Worm (Caenorhabditis elegans): ENCODE measurements around the gene Y80D4G.2.

Gene Y80D4G.2

ce11 chrIII:7558658-7559057, 35.7 kb downstream of the Y80D4G.2 start:
- no peak for TF ChIP-seq C08G9.2 (tag; optimal IDR thresholded peaks at IDR 0.05)
- peak; percentile 77 for TF ChIP-seq unc-42 (tag; optimal IDR thresholded peaks at IDR 0.05)
- TF ChIP-seq lim-6 (tag; optimal IDR thresholded peaks at IDR 0.05): no peak
- TF ChIP-seq gmeb-2 (tag; optimal IDR thresholded peaks at IDR 0.05): no peak
- no peak for TF ChIP-seq unc-3 (GFP tag; conservative IDR thresholded peaks at IDR 0.05)
- no peak for TF ChIP-seq unc-3 (tag; optimal IDR thresholded peaks at IDR 0.05)
- TF ChIP-seq unc-55 (GFP tag; optimal IDR thresholded peaks at IDR 0.05): peak; percentile 78

- TF ChIP-seq unc-86 (tag; optimal IDR thresholded peaks at IDR 0.05) (no peak), fkh-10 (GFP tag; optimal IDR thresholded peaks at IDR 0.05) (no peak), pqm-1 (tag; optimal IDR thresholded peaks at IDR 0.05) (no peak), hlh-13 (GFP tag; optimal IDR thresholded peaks at IDR 0.05) (no peak), ceh-24 (tag; optimal IDR thresholded peaks at IDR 0.05) (no peak), mec-3 (tag; optimal IDR thresholded peaks at IDR 0.05; ENCODE audit: borderline replicate concordance) (no peak), sox-4 (tag; optimal IDR thresholded peaks at IDR 0.05) (no peak), Y22D7AL.16 (tag; optimal IDR thresholded peaks at IDR 0.05) (no peak), hlh-15 (tag; optimal IDR thresholded peaks at IDR 0.05) (no peak), pha-4 (tag; optimal IDR thresholded peaks at IDR 0.05) (no peak), tbx-2 (tag; optimal IDR thresholded peaks at IDR 0.05) (no peak), ceh-48 (tag; optimal IDR thresholded peaks at IDR 0.05) (no peak), ztf-16 (tag; optimal IDR thresholded peaks at IDR 0.05) (no peak), hlh-8 (tag; optimal IDR thresholded peaks at IDR 0.05) (no peak), ceh-2 (tag; optimal IDR thresholded peaks at IDR 0.05) (no peak), K09A11.1 (tag; optimal IDR thresholded peaks at IDR 0.05; ENCODE audit: insufficient read depth) (no peak), madf-2 (tag; optimal IDR thresholded peaks at IDR 0.05) (no peak), F13H6.1 (tag; optimal IDR thresholded peaks at IDR 0.05) (no peak), zip-5 (tag; optimal IDR thresholded peaks at IDR 0.05) (no peak), sdc-2 (tag; optimal IDR thresholded peaks at IDR 0.05) (no peak)
These were observed 36.4 kb downstream of the Y80D4G.2 start for ce11 chrIII:7557930-7558470.

- no peak for TF ChIP-seq lin-11 (tag; optimal IDR thresholded peaks at IDR 0.05)
- TF ChIP-seq ceh-2 (tag; optimal IDR thresholded peaks at IDR 0.05): no peak
- TF ChIP-seq ceh-34 (tag; optimal IDR thresholded peaks at IDR 0.05): no peak
- no peak for TF ChIP-seq nhr-11 (tag; optimal IDR thresholded peaks at IDR 0.05)
- TF ChIP-seq gmeb-2 (tag; optimal IDR thresholded peaks at IDR 0.05): no peak
- no peak for TF ChIP-seq ama-1 (optimal IDR thresholded peaks at IDR 0.05)
- TF ChIP-seq sdc-2 (tag; optimal IDR thresholded peaks at IDR 0.05): no peak
- no peak for TF ChIP-seq fkh-6 (tag; optimal IDR thresholded peaks at IDR 0.05)
- no peak for TF ChIP-seq ceh-45 (GFP tag; IDR thresholded peaks at IDR 0.05)
- no peak for TF ChIP-seq unc-42 (tag; optimal IDR thresholded peaks at IDR 0.05)
- TF ChIP-seq ets-4 (tag; optimal IDR thresholded peaks at IDR 0.05): no peak
- no peak for TF ChIP-seq tbx-2 (tag; optimal IDR thresholded peaks at IDR 0.05)
- no peak for TF ChIP-seq F13H6.1 (tag; optimal IDR thresholded peaks at IDR 0.05)
- no peak for TF ChIP-seq ceh-6 (GFP tag; optimal IDR thresholded peaks at IDR 0.05)
These were observed 39.0 kb downstream of the Y80D4G.2 start, which contains the start of gene ceh-13 for ce11 chrIII:7555360-7555759. ceh-13 (plus strand) TSS chrIII:7555660.

DNA sequence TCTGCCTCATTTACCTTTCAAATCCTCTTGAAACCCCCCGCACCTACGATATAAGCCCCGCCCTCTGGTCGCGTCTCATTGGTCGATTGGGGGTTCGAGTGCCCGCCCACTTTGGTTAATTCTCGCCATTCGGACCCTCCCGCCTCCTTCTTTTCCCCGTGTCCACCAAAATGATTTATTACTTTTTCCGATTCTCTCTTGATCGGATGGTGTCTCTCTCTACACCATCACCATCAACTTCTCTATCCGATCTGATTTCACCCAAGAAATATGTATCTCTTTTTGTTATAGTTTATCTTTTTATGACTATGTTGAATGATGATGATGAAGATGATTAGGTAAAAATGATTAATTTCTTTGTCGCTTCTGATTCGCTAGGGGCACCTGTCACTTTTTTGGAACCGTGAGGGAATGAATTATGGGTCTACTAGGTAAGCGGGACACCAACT, 39.7 kb downstream of the Y80D4G.2 start:
- TF ChIP-seq dve-1 (tag; optimal IDR thresholded peaks at IDR 0.05) (no peak), nfya-1 (tag; optimal IDR thresholded peaks at IDR 0.05) (peak; percentile 91), Y22D7AL.16 (tag; optimal IDR thresholded peaks at IDR 0.05) (no peak), unc-3 (GFP tag; conservative IDR thresholded peaks at IDR 0.05) (0 out of 2 replicates have a peak, but pooled peaks have one; percentile 13), unc-3 (tag; optimal IDR thresholded peaks at IDR 0.05) (no peak), rnt-1 (tag; optimal IDR thresholded peaks at IDR 0.05) (peak; percentile 7), tbx-2 (tag; optimal IDR thresholded peaks at IDR 0.05) (peak; percentile 14), sox-4 (tag; optimal IDR thresholded peaks at IDR 0.05) (no peak), unc-55 (GFP tag; optimal IDR thresholded peaks at IDR 0.05) (peak; percentile 98), lim-6 (tag; optimal IDR thresholded peaks at IDR 0.05) (no peak), unc-42 (tag; optimal IDR thresholded peaks at IDR 0.05) (no peak), tbx-7 (tag; optimal IDR thresholded peaks at IDR 0.05) (no peak), ceh-2 (tag; optimal IDR thresholded peaks at IDR 0.05) (no peak), ahr-1 (tag; optimal IDR thresholded peaks at IDR 0.05) (no peak), ceh-18 (tag; optimal IDR thresholded peaks at IDR 0.05) (peak; percentile 9), syd-9 (tag; optimal IDR thresholded peaks at IDR 0.05) (no peak), hlh-30 (tag; optimal IDR thresholded peaks at IDR 0.05; ENCODE audit: insufficient read depth) (no peak), fax-1 (tag; optimal IDR thresholded peaks at IDR 0.05) (no peak)

All from whole organism, late embryonic.